Worm (Caenorhabditis elegans) whole organism, L4 larva: ENCODE data around the gene nhr-3.

ENCODE experiments used
- D1046.2 ChIP-seq: fragments of 200-800 bp; sonication (Bioruptor generic); IDR thresholded peaks from 2 replicates; pipeline ENCODE4 v1.3.6; 2022; ENCODE audit warnings: missing genetic modification characterization, missing compliant biosample characterization
- Y48G9A.11 ChIP-seq: fragments of 200-800 bp; sonication (Bioruptor generic); IDR thresholded peaks from 2 replicates; pipeline ENCODE4 v1.3.6; 2022; ENCODE audit warnings: missing genetic modification reagents, missing genetic modification characterization, missing compliant biosample characterization
- lin-13 ChIP-seq: fragments of 150-350 bp; optimal IDR thresholded peaks from 2 replicates; lab custom pipeline; 2014; ENCODE audit warnings: missing biosample characterization, missing genetic modification reagents, missing genetic modification characterization
- ztf-11 ChIP-seq: fragments of 150-350 bp; optimal IDR thresholded peaks from 2 replicates; lab custom pipeline; 2014; ENCODE audit warnings: missing biosample characterization, missing genetic modification characterization

DNA sequence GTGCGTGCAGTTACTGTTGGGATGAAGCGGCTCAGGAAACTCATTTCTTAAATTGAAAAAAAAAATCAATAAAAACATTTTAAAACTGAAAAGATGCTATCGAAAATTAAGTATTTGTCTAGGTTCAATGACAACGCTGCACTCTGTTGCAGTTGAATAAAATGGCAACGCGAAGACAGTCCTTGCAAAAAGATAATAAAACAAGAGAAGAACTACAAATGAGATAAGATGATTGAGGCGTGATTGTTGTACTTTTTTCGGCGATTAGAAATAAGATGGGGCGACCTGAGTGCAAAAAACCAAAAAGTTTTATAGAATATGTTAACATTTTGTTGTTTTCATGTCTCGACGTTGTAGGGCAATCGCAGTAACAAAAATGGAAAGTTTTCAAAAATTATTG, 43.3 kb upstream of the nhr-3 start, which contains the start of gene gcsh-1:
- TF ChIP-seq ztf-11 (tag; lab: Kevin White, UChicago), result no peak
- TF ChIP-seq lin-13 (GFP tag; lab: Kevin White, UChicago), result no peak
- TF ChIP-seq D1046.2 (GFP tag; lab: Robert Waterston, UW), result no peak
- no peak for TF ChIP-seq Y48G9A.11 (GFP tag; lab: Robert Waterston, UW)
